Fruit fly (Drosophila melanogaster): ENCODE data around the gene wts.

wts gene

DNA sequence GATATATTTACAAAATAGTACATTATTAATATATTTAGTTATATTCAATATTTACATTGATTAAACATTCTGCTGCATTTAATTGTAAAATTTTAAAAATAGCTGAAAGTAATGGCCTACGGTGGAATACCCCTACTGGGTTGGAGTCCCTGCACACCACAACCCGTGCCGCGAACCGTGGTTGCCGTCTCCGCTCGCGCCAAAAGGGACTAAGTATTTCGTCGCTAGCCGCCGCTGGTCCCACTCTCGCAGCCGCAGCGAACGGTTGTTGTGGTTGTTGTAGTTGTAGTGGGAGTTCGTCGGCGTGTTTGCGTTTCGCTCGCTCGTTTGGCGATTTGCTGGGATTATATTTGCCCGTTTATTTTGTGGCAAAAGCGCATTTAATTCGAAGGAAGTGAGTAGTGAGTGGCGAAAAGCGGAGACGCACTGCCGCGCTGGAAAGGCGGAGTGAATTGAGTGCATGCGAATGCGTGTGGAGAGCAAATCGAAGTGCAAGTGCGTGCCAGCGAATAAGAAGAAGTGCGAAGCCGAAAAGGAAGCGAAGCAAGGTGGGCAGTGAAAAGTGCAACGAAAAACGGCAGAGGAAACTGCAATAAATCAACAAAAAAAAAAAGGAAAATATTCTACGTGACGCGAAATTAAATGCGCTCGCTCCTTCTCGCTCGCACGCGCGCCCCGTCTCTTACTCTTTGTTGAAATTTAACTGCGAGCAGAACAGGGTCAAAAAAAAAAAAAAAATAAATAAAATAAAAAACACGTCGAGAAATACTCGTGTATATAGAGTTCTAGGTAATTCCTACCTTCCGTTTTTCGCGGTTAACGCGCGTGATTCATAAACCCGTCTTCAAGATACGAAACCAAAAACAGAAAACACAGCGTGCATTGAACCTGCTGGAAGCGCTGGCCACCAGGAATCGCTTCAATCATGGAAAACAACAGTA, 2.2 kb upstream of the wts start, which contains the start of gene cindr (continued):
- TF ChIP-seq Mad (GFP tag; optimal IDR thresholded peaks at IDR 0.05) (peak; percentile 66), Hmr (GFP tag; optimal IDR thresholded peaks at IDR 0.05) (peak; percentile 85), CG4707 (GFP tag; optimal IDR thresholded peaks at IDR 0.05) (peak; percentile 10), CG17912 (GFP tag; optimal IDR thresholded peaks at IDR 0.05) (peak; percentile 19), bsh (GFP tag; optimal IDR thresholded peaks at IDR 0.05) (peak; percentile 25 to 28), H2.0 (GFP tag; IDR thresholded peaks at IDR 0.05) (no peak; the same call in 1 of the 2 replicates), CG8924 (tag; optimal IDR thresholded peaks at IDR 0.05) (peak; percentile 69), CG15601 (tag; optimal IDR thresholded peaks at IDR 0.05) (peak; percentile 54), gsb (GFP tag; IDR thresholded peaks at IDR 0.05) (no peak), Ada2b (GFP tag; IDR thresholded peaks at IDR 0.05) (0 out of 2 replicates have a peak, but pooled peaks have one; percentile 7), Fer1 (GFP tag; optimal IDR thresholded peaks at IDR 0.05) (peak; percentile 48), hbn (GFP tag; IDR thresholded peaks at IDR 0.05; ENCODE audit: partially characterized antibody) (peak; percentile 17; the same call in 1 of the 2 replicates), phol (tag; optimal IDR thresholded peaks at IDR 0.05) (peak; percentile 86), peb (GFP tag; IDR thresholded peaks at IDR 0.05) (no peak), CG1792 (GFP tag; optimal IDR thresholded peaks at IDR 0.05) (no peak), bcd (GFP tag; optimal IDR thresholded peaks at IDR 0.05) (peak; percentile 56), CG3281 (GFP tag; optimal IDR thresholded peaks at IDR 0.05) (no peak), vnd (GFP tag; IDR thresholded peaks at IDR 0.05; ENCODE audit: partially characterized antibody) (no peak), CG16815 (GFP tag; optimal IDR thresholded peaks at IDR 0.05) (peak; percentile 30), scrt (GFP tag; optimal IDR thresholded peaks at IDR 0.05) (peak; percentile 40), CG31388 (GFP tag; optimal IDR thresholded peaks at IDR 0.05) (no peak), Deaf1 (tag; optimal IDR thresholded peaks at IDR 0.05) (peak; percentile 75), E2f1 (GFP tag; IDR thresholded peaks at IDR 0.05) (no peak), dati (GFP tag; IDR thresholded peaks at IDR 0.05) (no peak), Asciz (GFP tag; optimal IDR thresholded peaks at IDR 0.05) (no peak), lab (GFP tag; optimal IDR thresholded peaks at IDR 0.05) (peak; percentile 48), Oaz (GFP tag; IDR thresholded peaks at IDR 0.05) (no peak), CG13287 (GFP tag; IDR thresholded peaks at IDR 0.05; ENCODE audit: partially characterized antibody) (peak; percentile 54; the same call in 1 of the 2 replicates), en (GFP tag; optimal IDR thresholded peaks at IDR 0.05) (no peak), CG3726 (GFP tag; IDR thresholded peaks at IDR 0.05) (no peak), CG10366 (GFP tag; IDR thresholded peaks at IDR 0.05) (peak; percentile 48), CG1602 (GFP tag; optimal IDR thresholded peaks at IDR 0.05) (no peak), D19A (tag; optimal IDR thresholded peaks at IDR 0.05) (peak; percentile 57), ftz-f1 (GFP tag; optimal IDR thresholded peaks at IDR 0.05) (peak; percentile 75), salm (tag; optimal IDR thresholded peaks at IDR 0.05) (peak; percentile 31), CG8290 (GFP tag; optimal IDR thresholded peaks at IDR 0.05) (peak; percentile 67), CG8290 (tag; optimal IDR thresholded peaks at IDR 0.05) (peak; percentile 9 to 93), Myb (GFP tag; optimal IDR thresholded peaks at IDR 0.05) (peak; percentile 70), CG10462 (GFP tag; optimal IDR thresholded peaks at IDR 0.05) (no peak), sisA (GFP tag; IDR thresholded peaks at IDR 0.05) (peak; percentile 21; the same call in 1 of the 2 replicates), Opbp (GFP tag; IDR thresholded peaks at IDR 0.05; ENCODE audit: partially characterized antibody) (peak; percentile 60; the same call in 2 of the 3 replicates), CG17802 (tag; optimal IDR thresholded peaks at IDR 0.05) (no peak), CG6254 (GFP tag; optimal IDR thresholded peaks at IDR 0.05) (no peak), ase (GFP tag; IDR thresholded peaks at IDR 0.05) (no peak), CG11695 (GFP tag; IDR thresholded peaks at IDR 0.05) (no peak), gce (GFP tag; IDR thresholded peaks at IDR 0.05) (no peak; the same call in 1 of the 3 replicates), CG12299 (tag; optimal IDR thresholded peaks at IDR 0.05) (no peak), CG15514 (GFP tag; optimal IDR thresholded peaks at IDR 0.05) (peak; percentile 90)

Measured in whole organism, embryonic.